Fruit fly (Drosophila melanogaster) whole organism, prepupa: ENCODE results near the gene CG12766.
A peak's percentile ranks its signal among the peaks of the same experiment; 100 is the strongest.

Experiments used
- CG11902 ChIP-seq: fragments of 200-800 bp; sonication (Bioruptor generic); optimal IDR thresholded peaks from 3 replicates; lab custom pipeline; 2016; ENCODE audit warnings: missing biosample characterization, missing genetic modification characterization
- CG16779 ChIP-seq: fragments of 200-800 bp; sonication (Bioruptor generic); optimal IDR thresholded peaks from 3 replicates; lab custom pipeline; 2017; ENCODE audit warnings: missing biosample characterization, mild to moderate bottlenecking, missing genetic modification characterization
- CG34406 ChIP-seq: fragments of 200-800 bp; sonication (Bioruptor generic); optimal IDR thresholded peaks from 3 replicates; lab custom pipeline; 2016; ENCODE audit warnings: missing biosample characterization, missing genetic modification characterization
- CG6808 ChIP-seq: fragments of 200-800 bp; sonication (Bioruptor generic); optimal IDR thresholded peaks from 3 replicates; lab custom pipeline; 2017; ENCODE audit warnings: missing biosample characterization, missing genetic modification characterization, mild to moderate bottlenecking, moderate library complexity, missing genetic modification reagents
- CG6854 ChIP-seq: fragments of 200-800 bp; sonication (Bioruptor generic); optimal IDR thresholded peaks from 2 replicates; lab custom pipeline; 2017; ENCODE audit warnings: missing biosample characterization, mild to moderate bottlenecking, missing genetic modification characterization
- Eip78C ChIP-seq: fragments of 200-800 bp; sonication (Bioruptor generic); peaks from one replicate; lab custom pipeline; 2016; ENCODE audit warnings: missing biosample characterization, missing genetic modification characterization
- Ets96B ChIP-seq: fragments of 200-800 bp; optimal IDR thresholded peaks from 2 replicates; lab custom pipeline; 2019; ENCODE audit warnings: missing biosample characterization, mild to moderate bottlenecking, missing genetic modification characterization, moderate library complexity
- OdsH ChIP-seq: fragments of 200-800 bp; sonication (Bioruptor generic); optimal IDR thresholded peaks from 3 replicates; lab custom pipeline; 2016; ENCODE audit warnings: missing biosample characterization, missing genetic modification characterization
- achi ChIP-seq: fragments of 200-800 bp; sonication (Bioruptor generic); optimal IDR thresholded peaks from 3 replicates; lab custom pipeline; 2016; ENCODE audit warnings: missing biosample characterization, missing genetic modification characterization
- dsx ChIP-seq: fragments of 200-800 bp; optimal IDR thresholded peaks from 3 replicates; lab custom pipeline; 2019; ENCODE audit warnings: missing biosample characterization, mild to moderate bottlenecking, missing genetic modification characterization, moderate library complexity; ENCODE audit not compliant: poor library complexity, severe bottlenecking
- spab ChIP-seq: fragments of 200-800 bp; sonication (Bioruptor generic); optimal IDR thresholded peaks from 2 replicates; lab custom pipeline; 2017; ENCODE audit warnings: missing biosample characterization, mild to moderate bottlenecking, missing genetic modification characterization, missing genetic modification reagents

DNA sequence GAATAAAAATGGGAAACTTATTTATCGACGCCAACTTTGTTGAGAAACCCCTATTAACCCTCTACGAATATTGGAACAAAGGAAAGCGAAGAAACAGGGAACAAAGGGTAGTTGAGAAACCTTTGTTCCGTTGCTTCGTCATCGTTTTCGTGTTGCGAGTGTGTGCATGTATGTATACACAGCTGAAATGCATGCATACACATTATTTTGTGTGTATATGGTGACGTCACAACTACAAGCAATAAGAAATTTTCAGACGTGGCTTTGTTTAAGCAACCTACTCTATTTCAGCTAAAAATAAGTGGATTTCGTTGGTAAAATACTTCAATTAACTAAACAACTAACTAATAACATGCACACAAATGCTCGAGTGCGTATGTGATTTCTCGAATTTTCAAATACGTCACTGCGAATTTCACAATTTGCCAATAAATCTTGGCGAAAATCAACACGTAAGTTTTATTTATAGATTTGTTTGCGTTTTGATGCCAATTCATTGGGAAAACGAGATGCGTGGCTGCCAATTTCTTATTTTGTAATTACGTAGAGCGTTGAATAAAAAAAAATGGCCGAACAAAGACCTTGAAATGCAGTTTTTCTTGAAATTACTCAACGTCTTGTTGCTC, 37.9 kb downstream of the CG12766 start:
- TF ChIP-seq spab: peak; percentile 7
- TF ChIP-seq Ets96B (tag; lab: Kevin White, UChicago): no peak
- peak; percentile 44 for TF ChIP-seq Eip78C
- no peak for TF ChIP-seq CG16779
- TF ChIP-seq achi (GFP tag; lab: Kevin White, UChicago): no peak
- TF ChIP-seq CG11902 (GFP tag; lab: Kevin White, UChicago): no peak
- TF ChIP-seq CG6854 (GFP tag; lab: Kevin White, UChicago): no peak
- no peak for TF ChIP-seq OdsH (GFP tag; lab: Kevin White, UChicago)
- TF ChIP-seq dsx (GFP tag; lab: Kevin White, UChicago): peak; percentile 69
- peak; percentile 60 for TF ChIP-seq CG6808 (GFP tag; lab: Kevin White, UChicago)
- no peak for TF ChIP-seq CG34406
